Fruit fly (Drosophila melanogaster): ENCODE measurements around the gene Drsl2.

DNA sequence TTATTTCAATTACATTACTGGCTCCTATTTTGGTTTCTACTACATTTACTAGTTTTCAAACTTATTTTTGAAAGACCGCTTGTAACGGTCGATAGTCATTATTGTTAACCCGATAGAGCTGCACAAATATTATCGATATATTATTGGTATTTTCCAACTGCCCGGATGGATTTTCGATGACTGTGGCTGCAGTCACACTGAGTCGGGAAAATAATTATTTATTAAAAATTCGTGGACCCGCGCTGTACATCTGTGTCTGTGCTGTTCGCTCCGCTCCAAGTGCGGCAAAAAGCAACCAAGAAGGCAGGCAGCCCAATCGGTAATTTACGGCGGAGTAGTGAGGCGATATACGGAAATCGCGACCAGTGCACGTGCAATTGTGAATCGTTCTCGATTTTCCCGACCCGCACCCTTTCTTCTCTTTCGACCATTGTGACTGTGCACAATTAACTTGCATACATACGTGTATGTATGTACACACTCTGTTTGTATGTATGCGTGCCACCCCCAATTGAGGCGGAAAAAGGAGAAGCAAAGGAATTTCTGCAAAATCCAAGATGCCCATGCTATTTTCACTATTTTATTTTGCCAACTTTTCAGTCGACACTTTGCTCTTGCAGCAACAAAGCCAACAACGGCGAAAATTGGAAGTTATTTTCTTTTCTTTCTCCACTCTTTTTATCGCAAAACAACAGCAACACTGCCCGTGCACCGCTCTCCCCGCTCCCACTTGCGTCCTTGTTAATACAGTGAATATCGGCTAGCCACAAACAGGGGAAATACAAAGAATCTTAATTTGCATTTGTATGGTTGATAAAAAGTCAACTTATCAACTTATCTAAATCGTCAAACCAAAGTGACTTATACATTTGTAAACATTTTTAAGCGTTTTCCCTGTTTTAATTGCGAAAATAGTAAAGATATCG, 10.4 kb upstream of the Drsl2 start, which contains the start of gene ZnT63C:
- TF ChIP-seq Dfd (GFP tag; optimal IDR thresholded peaks at IDR 0.05) (no peak), usp (GFP tag; optimal IDR thresholded peaks at IDR 0.05) (no peak), Jra (GFP tag; optimal IDR thresholded peaks at IDR 0.05) (no peak), Dif (GFP tag; optimal IDR thresholded peaks at IDR 0.05; ENCODE audit: partially characterized antibody) (peak; percentile 39), h (GFP tag; optimal IDR thresholded peaks at IDR 0.05) (peak; percentile 39), OdsH (GFP tag; optimal IDR thresholded peaks at IDR 0.05) (no peak), Mio (GFP tag; optimal IDR thresholded peaks at IDR 0.05) (no peak), Sp1 (GFP tag; optimal IDR thresholded peaks at IDR 0.05) (peak; percentile 21), jim (GFP tag; optimal IDR thresholded peaks at IDR 0.05) (peak; percentile 39), HLH106 (tag; optimal IDR thresholded peaks at IDR 0.05) (peak; percentile 19)
